Fruit fly (Drosophila melanogaster): ENCODE measurements around the gene Ncoa6.

Gene Ncoa6

DNA sequence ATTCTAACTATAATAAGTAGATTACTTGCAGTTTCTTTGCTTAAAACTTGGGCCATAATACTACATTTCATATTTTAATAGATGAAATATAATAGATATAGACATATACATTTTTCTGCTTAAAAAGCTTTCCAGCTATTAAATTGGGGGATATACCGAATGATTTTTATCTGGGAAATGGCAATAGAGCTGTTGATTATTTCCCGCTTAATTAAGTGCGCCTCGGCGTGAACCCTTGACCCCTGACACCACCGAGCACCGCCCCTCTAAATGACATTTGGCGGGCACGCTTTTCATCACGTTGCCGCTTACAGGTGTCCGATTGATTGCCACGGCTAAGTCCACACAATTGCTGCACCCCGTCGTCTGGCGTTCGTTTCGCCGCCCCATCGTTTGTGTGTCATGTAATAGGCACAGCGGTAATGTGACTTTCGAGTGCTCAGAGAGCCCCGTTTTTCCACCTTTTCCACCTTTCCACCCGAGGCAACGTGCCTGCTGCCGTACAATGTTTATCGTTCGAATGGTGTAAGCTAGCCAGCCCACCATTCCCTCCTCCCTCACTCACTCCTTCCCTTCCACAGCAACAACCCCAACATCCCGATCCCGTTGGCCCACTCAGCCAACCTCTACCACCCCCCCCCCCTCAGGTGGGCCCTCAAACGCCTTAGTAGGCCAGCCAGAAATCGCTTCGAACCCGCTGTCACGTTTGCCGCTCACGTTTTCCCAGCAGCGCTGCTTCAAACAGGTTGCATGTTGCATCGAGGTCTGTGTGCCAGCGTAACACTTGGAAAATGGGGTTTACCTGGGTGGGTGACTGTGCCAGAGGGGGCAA lies 25.5 kb downstream of the Ncoa6 start (continued):
- TF ChIP-seq CG10543 (GFP tag; optimal IDR thresholded peaks at IDR 0.05) (peak; percentile 35), crc (GFP tag; optimal IDR thresholded peaks at IDR 0.05) (no peak), sob (GFP tag; IDR thresholded peaks at IDR 0.05) (0 out of 2 replicates have a peak, but pooled peaks have one; percentile 11), cg (GFP tag; optimal IDR thresholded peaks at IDR 0.05) (peak; percentile 31), CG18599 (GFP tag; optimal IDR thresholded peaks at IDR 0.05) (peak; percentile 20), CG11093 (GFP tag; IDR thresholded peaks at IDR 0.05) (no peak), CG13624 (GFP tag; optimal IDR thresholded peaks at IDR 0.05) (no peak), slbo (GFP tag; IDR thresholded peaks at IDR 0.05) (0 out of 2 replicates have a peak, but pooled peaks have one; percentile 4), Pdp1 (GFP tag; optimal IDR thresholded peaks at IDR 0.05) (peak in 1 of 2 experiments; percentile 77), disco-r (GFP tag; optimal IDR thresholded peaks at IDR 0.05) (no peak), CG6689 (GFP tag; IDR thresholded peaks at IDR 0.05) (peak; percentile 56), chm (GFP tag; IDR thresholded peaks at IDR 0.05) (0 out of 2 replicates have a peak, but pooled peaks have one; percentile 27), CG8290 (GFP tag; optimal IDR thresholded peaks at IDR 0.05) (peak; percentile 81), CG8290 (tag; optimal IDR thresholded peaks at IDR 0.05) (peak in 1 of 2 experiments; percentile 14), rib (GFP tag; IDR thresholded peaks at IDR 0.05) (peak; percentile 53; the same call in 1 of the 2 replicates), dmrt99B (tag; optimal IDR thresholded peaks at IDR 0.05) (no peak), Stat92E (GFP tag; optimal IDR thresholded peaks at IDR 0.05) (no peak), Hr3 (GFP tag; optimal IDR thresholded peaks at IDR 0.05) (peak; percentile 10), pum (GFP tag; optimal IDR thresholded peaks at IDR 0.05) (no peak), Ada2b (GFP tag; IDR thresholded peaks at IDR 0.05) (no peak), vfl (GFP tag; optimal IDR thresholded peaks at IDR 0.05) (no peak), prd (optimal IDR thresholded peaks at IDR 0.05) (no peak), prd (GFP tag; IDR thresholded peaks at IDR 0.05) (0 out of 3 replicates have a peak, but pooled peaks have one; percentile 8), sna (GFP tag; IDR thresholded peaks at IDR 0.05; ENCODE audit: partially characterized antibody) (peak; percentile 35; the same call in 1 of the 2 replicates), sens (GFP tag) (peak; percentile 41), ken (GFP tag; IDR thresholded peaks at IDR 0.05) (no peak)

DNA sequence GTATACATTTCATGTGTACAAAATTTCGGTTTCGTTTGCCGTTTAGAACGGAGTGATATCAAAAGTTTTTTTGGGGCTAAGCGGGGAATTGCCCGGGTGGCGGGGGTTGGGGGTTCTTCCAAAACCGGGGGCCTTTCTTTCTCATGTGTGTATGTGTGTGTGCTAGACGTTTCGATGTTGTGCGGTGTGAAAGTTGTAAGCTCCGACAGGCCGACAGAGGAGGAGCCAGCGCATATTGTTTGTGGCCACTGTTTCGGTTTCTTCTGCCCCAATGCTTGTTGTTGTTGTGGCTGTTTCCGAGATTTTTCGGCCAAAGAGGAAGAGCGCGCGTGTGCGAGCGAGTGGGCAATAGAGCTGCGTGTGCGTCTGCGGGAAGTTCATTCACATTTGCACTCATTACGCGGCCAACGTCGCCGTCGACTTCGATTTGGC lies 26.2 kb downstream of the Ncoa6 start:
- TF ChIP-seq CG1024 (GFP tag; IDR thresholded peaks at IDR 0.05) (peak; percentile 37; the same call in 1 of the 2 replicates), CG8388 (GFP tag; optimal IDR thresholded peaks at IDR 0.05) (peak; percentile 75), CG6175 (GFP tag; IDR thresholded peaks at IDR 0.05) (0 out of 3 replicates have a peak, but pooled peaks have one; percentile 18), ewg (GFP tag; optimal IDR thresholded peaks at IDR 0.05) (no peak), vvl (GFP tag; IDR thresholded peaks at IDR 0.05) (peak; percentile 28; the same call in 1 of the 2 replicates), chm (GFP tag; IDR thresholded peaks at IDR 0.05) (peak; percentile 19; the same call in 1 of the 2 replicates), Deaf1 (tag; optimal IDR thresholded peaks at IDR 0.05) (peak; percentile 1), z (GFP tag; IDR thresholded peaks at IDR 0.05) (0 out of 3 replicates have a peak, but pooled peaks have one; percentile 30), CG11696 (GFP tag; IDR thresholded peaks at IDR 0.05) (no peak), amos (GFP tag; IDR thresholded peaks at IDR 0.05; ENCODE audit: partially characterized antibody) (no peak), kni (GFP tag; optimal IDR thresholded peaks at IDR 0.05) (peak; percentile 21), CG33213 (GFP tag; optimal IDR thresholded peaks at IDR 0.05) (no peak), CG11560 (tag; IDR thresholded peaks at IDR 0.05) (no peak), sqz (GFP tag; optimal IDR thresholded peaks at IDR 0.05) (peak; percentile 31), CG2199 (GFP tag; IDR thresholded peaks at IDR 0.05) (peak; percentile 67; the same call in 1 of the 3 replicates), sens-2 (GFP tag; IDR thresholded peaks at IDR 0.05) (peak; percentile 79; the same call in 1 of the 2 replicates), maf-S (GFP tag; optimal IDR thresholded peaks at IDR 0.05) (no peak), Blimp-1 (GFP tag; optimal IDR thresholded peaks at IDR 0.05) (peak; percentile 99), pzg (GFP tag; optimal IDR thresholded peaks at IDR 0.05) (no peak), CG17385 (GFP tag; optimal IDR thresholded peaks at IDR 0.05) (peak; percentile 67), gro (GFP tag; optimal IDR thresholded peaks at IDR 0.05) (no peak), CG1832 (GFP tag; optimal IDR thresholded peaks at IDR 0.05) (peak; percentile 40), CG12769 (tag; optimal IDR thresholded peaks at IDR 0.05) (peak; percentile 8), ara (GFP tag; IDR thresholded peaks at IDR 0.05) (0 out of 2 replicates have a peak, but pooled peaks have one; percentile 8)

All from whole organism, embryonic.